Worm (Caenorhabditis elegans) whole organism, L3 larva: Measurements from ENCODE around the gene folr-1.

Source experiments
- R02D3.7 ChIP-seq: fragments of 150-350 bp; optimal IDR thresholded peaks from 2 replicates; lab custom pipeline; 2014; ENCODE audit warnings: missing biosample characterization, missing genetic modification characterization
- ZK546.5 ChIP-seq: sonication (generic microtip); optimal IDR thresholded peaks from 2 replicates; lab custom pipeline; 2017; ENCODE audit warnings: missing biosample characterization, missing genetic modification characterization
- aly-2 ChIP-seq: fragments of 150-350 bp; optimal IDR thresholded peaks from 2 replicates; lab custom pipeline; 2014; ENCODE audit warnings: missing biosample characterization, missing genetic modification characterization
- ceh-16 ChIP-seq: sonication (generic microtip); optimal IDR thresholded peaks from 2 replicates; lab custom pipeline; 2017; ENCODE audit warnings: missing biosample characterization, missing genetic modification characterization
- ceh-9 ChIP-seq: sonication (generic microtip); optimal IDR thresholded peaks from 2 replicates; lab custom pipeline; 2018; ENCODE audit warnings: missing biosample characterization, missing genetic modification characterization
- daf-12 ChIP-seq: fragments of 150-350 bp; optimal IDR thresholded peaks from 2 replicates; lab custom pipeline; 2014; ENCODE audit warnings: missing biosample characterization, missing genetic modification reagents, missing genetic modification characterization
- egl-27 ChIP-seq: sonication (generic microtip); optimal IDR thresholded peaks from 4 replicates; lab custom pipeline; 2017; ENCODE audit warnings: missing biosample characterization, missing genetic modification reagents, missing genetic modification characterization
- egl-5 ChIP-seq: fragments of 150-350 bp; optimal IDR thresholded peaks from 2 replicates; lab custom pipeline; 2017; ENCODE audit warnings: missing biosample characterization, missing genetic modification reagents, missing genetic modification characterization, inconsistent platforms
- elt-1 ChIP-seq: fragments of 150-350 bp; optimal IDR thresholded peaks from 2 replicates; lab custom pipeline; 2014; ENCODE audit warnings: missing biosample characterization, missing genetic modification characterization
- elt-2 ChIP-seq: sonication (generic microtip); optimal IDR thresholded peaks from 2 replicates; lab custom pipeline; 2016; ENCODE audit warnings: missing genetic modification reagents, mild to moderate bottlenecking, missing genetic modification characterization, missing compliant biosample characterization
- fkh-10 ChIP-seq: sonication (generic microtip); optimal IDR thresholded peaks from 2 replicates; lab custom pipeline; 2017; ENCODE audit warnings: missing biosample characterization, missing genetic modification reagents, missing genetic modification characterization
- fkh-2 ChIP-seq: fragments of 150-350 bp; optimal IDR thresholded peaks from 2 replicates; lab custom pipeline; 2014; ENCODE audit warnings: missing biosample characterization, missing genetic modification reagents, missing genetic modification characterization
- hmg-11 ChIP-seq: sonication (generic microtip); optimal IDR thresholded peaks from 2 replicates; lab custom pipeline; 2016; ENCODE audit warnings: missing genetic modification characterization, missing compliant biosample characterization
- jun-1 ChIP-seq: fragments of 150-350 bp; optimal IDR thresholded peaks from 2 replicates; lab custom pipeline; 2014; ENCODE audit warnings: missing biosample characterization, missing genetic modification reagents, missing genetic modification characterization
- lin-39 ChIP-seq: fragments of 150-350 bp; optimal IDR thresholded peaks from 2 replicates; lab custom pipeline; 2018; ENCODE audit warnings: missing biosample characterization, missing genetic modification reagents, missing genetic modification characterization
- mdl-1 ChIP-seq: fragments of 150-350 bp; optimal IDR thresholded peaks from 2 replicates; lab custom pipeline; 2014; ENCODE audit warnings: missing biosample characterization, missing genetic modification characterization
- mml-1 ChIP-seq: fragments of 150-350 bp; sonication (generic microtip); optimal IDR thresholded peaks from 3 replicates; lab custom pipeline; 2014; ENCODE audit warnings: missing biosample characterization, missing genetic modification characterization
- nfya-1 ChIP-seq: sonication (generic microtip); optimal IDR thresholded peaks from 2 replicates; lab custom pipeline; 2017; ENCODE audit warnings: missing genetic modification characterization, mild to moderate bottlenecking, missing compliant biosample characterization, antibody characterized with exemption, moderate library complexity; ENCODE audit not compliant: insufficient read depth
- nhr-11 ChIP-seq: fragments of 150-350 bp; optimal IDR thresholded peaks from 2 replicates; lab custom pipeline; 2014; ENCODE audit warnings: missing biosample characterization, missing genetic modification characterization
- nhr-23 ChIP-seq: fragments of 150-350 bp; optimal IDR thresholded peaks from 2 replicates; lab custom pipeline; 2014; ENCODE audit warnings: missing biosample characterization, missing genetic modification reagents, missing genetic modification characterization
- nhr-237 ChIP-seq: fragments of 150-350 bp; optimal IDR thresholded peaks from 2 replicates; lab custom pipeline; 2014; ENCODE audit warnings: missing biosample characterization, missing genetic modification characterization
- nhr-25 ChIP-seq: sonication (generic microtip); optimal IDR thresholded peaks from 2 replicates; lab custom pipeline; 2017; ENCODE audit warnings: missing biosample characterization, missing genetic modification characterization
- nhr-28 ChIP-seq: fragments of 150-350 bp; optimal IDR thresholded peaks from 2 replicates; lab custom pipeline; 2014; ENCODE audit warnings: missing biosample characterization, missing genetic modification characterization
- nhr-43 ChIP-seq: sonication (generic microtip); optimal IDR thresholded peaks from 2 replicates; lab custom pipeline; 2016; ENCODE audit warnings: mild to moderate bottlenecking, missing genetic modification characterization, missing compliant biosample characterization; ENCODE audit not compliant: poor library complexity, severe bottlenecking
- nhr-67 ChIP-seq: fragments of 150-350 bp; optimal IDR thresholded peaks from 2 replicates; lab custom pipeline; 2014; ENCODE audit warnings: missing biosample characterization, missing genetic modification characterization
- nhr-77 ChIP-seq: fragments of 150-350 bp; optimal IDR thresholded peaks from 2 replicates; lab custom pipeline; 2014; ENCODE audit warnings: missing biosample characterization, missing genetic modification characterization
- pha-4 ChIP-seq: fragments of 150-350 bp; optimal IDR thresholded peaks from 2 replicates; lab custom pipeline; 2014; ENCODE audit warnings: missing biosample characterization, missing genetic modification reagents, missing genetic modification characterization
- sea-2 ChIP-seq: fragments of 150-350 bp; sonication (generic microtip); optimal IDR thresholded peaks from 4 replicates; lab custom pipeline; 2014; ENCODE audit warnings: missing biosample characterization, missing genetic modification reagents, missing genetic modification characterization
- skn-1 ChIP-seq: fragments of 150-350 bp; optimal IDR thresholded peaks from 2 replicates; lab custom pipeline; 2014; ENCODE audit warnings: missing biosample characterization, missing genetic modification characterization
- snpc-4 ChIP-seq: fragments of 150-350 bp; optimal IDR thresholded peaks from 2 replicates; lab custom pipeline; 2014; ENCODE audit warnings: missing biosample characterization, missing genetic modification characterization
- unc-39 ChIP-seq: sonication (generic microtip); optimal IDR thresholded peaks from 4 replicates; lab custom pipeline; 2017; ENCODE audit warnings: missing biosample characterization, missing genetic modification characterization
- unc-62 ChIP-seq: fragments of 150-350 bp; sonication (generic microtip); optimal IDR thresholded peaks from 4 replicates; lab custom pipeline; 2014; ENCODE audit warnings: missing biosample characterization, missing genetic modification reagents, missing genetic modification characterization
- zag-1 ChIP-seq: fragments of 150-350 bp; optimal IDR thresholded peaks from 2 replicates; lab custom pipeline; 2014; ENCODE audit warnings: missing biosample characterization, missing genetic modification characterization
- ztf-11 ChIP-seq: fragments of 150-350 bp; optimal IDR thresholded peaks from 2 replicates; lab custom pipeline; 2014; ENCODE audit warnings: missing biosample characterization, missing genetic modification characterization
- ztf-4 ChIP-seq: fragments of 150-350 bp; optimal IDR thresholded peaks from 2 replicates; lab custom pipeline; 2014; ENCODE audit warnings: missing biosample characterization, missing genetic modification characterization

folr-1 gene

DNA sequence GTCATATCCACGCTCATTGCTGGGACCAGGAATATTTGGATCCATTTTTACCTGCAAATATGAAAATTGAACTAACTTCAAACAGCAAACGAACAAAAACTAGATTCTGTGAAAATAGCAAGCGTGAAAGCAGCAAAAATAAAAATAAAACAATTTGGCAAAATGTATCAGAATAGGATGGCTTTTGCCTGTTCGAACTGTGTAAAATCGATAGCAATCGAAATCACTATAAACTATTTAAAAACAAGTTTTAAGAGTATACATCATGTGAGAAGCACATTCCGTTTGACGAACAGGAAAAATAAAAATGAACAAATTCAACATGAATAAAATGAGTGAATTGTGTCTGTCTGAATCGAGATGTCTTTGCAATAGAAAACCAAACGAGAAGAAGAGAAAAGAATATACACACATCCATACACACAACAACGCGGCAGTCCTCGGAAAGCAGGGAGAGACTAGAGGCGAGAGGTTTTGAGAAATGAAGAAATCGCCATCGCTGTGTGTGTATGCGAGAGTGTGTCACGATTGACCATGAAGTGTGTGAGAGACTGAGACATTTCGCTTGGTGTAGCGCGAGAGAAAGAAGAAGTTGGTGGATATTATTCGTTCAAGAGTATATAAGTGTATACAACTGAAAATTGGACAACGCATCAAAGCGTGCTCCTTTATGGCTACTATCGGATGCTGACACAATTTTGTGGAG lies 19.5 kb upstream of the folr-1 start, which contains the start of gene phf-34 (continued):
- TF ChIP-seq mml-1 (tag; lab: Kevin White, UChicago): no peak
- no peak for TF ChIP-seq jun-1
- peak; percentile 21 for TF ChIP-seq lin-39
- TF ChIP-seq elt-2 (tag; lab: Kevin White, UChicago): no peak
- peak; percentile 34 for TF ChIP-seq pha-4 (tag; lab: Kevin White, UChicago)
- no peak for TF ChIP-seq nhr-67 (tag; lab: Kevin White, UChicago)
- TF ChIP-seq ZK546.5 (tag; lab: Kevin White, UChicago): no peak
- peak; percentile 13 for TF ChIP-seq egl-5 (tag; lab: Kevin White, UChicago)
- TF ChIP-seq snpc-4 (tag; lab: Kevin White, UChicago): peak; percentile 34
- TF ChIP-seq ztf-11: no peak
- TF ChIP-seq nhr-77 (tag; lab: Kevin White, UChicago): no peak
- TF ChIP-seq R02D3.7 (tag; lab: Kevin White, UChicago): no peak
- TF ChIP-seq fkh-2 (tag; lab: Kevin White, UChicago): no peak
- TF ChIP-seq zag-1: no peak
- no peak for TF ChIP-seq ztf-4 (tag; lab: Kevin White, UChicago)
- TF ChIP-seq skn-1 (tag; lab: Kevin White, UChicago): no peak
- TF ChIP-seq nhr-11 (tag; lab: Kevin White, UChicago): no peak
- peak; percentile 31 for TF ChIP-seq nhr-43 (tag; lab: Kevin White, UChicago)
- TF ChIP-seq ceh-16 (tag; lab: Kevin White, UChicago): no peak
- peak; percentile 88 for TF ChIP-seq hmg-11
- TF ChIP-seq unc-62 (GFP tag; lab: Kevin White, UChicago): no peak
- peak; percentile 10 for TF ChIP-seq fkh-10
- TF ChIP-seq ceh-9: no peak
- TF ChIP-seq, all 47 proteins: peak for 11

DNA sequence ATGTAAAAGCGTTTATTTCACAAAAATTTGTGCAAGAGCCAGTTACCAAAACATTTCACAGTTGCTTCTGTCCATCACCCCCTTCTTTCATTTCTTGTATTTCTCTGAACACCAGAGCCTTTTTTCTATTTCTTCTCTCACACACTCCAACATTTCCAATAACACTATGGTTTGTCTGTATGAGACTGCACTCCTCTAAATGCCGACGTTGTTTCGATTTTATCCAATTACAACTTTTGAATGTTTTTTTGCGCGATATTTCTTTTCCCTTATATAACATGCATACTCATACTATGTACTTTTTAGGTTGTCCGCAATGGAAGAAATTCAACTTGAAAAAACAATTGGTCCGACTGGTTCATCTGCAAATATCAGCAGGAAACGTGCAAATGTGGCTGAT lies 13.3 kb upstream of the folr-1 start, which contains the start of gene F21G4.5:
Gene F21G4.5 (plus strand): TSS at position 301 of the 400 bp plus-strand sequence.
- TF ChIP-seq nhr-67 (tag; lab: Kevin White, UChicago) (no peak), snpc-4 (tag; lab: Kevin White, UChicago) (no peak), nhr-11 (tag; lab: Kevin White, UChicago) (no peak), zag-1 (no peak), aly-2 (tag; lab: Kevin White, UChicago) (no peak), sea-2 (no peak), hmg-11 (no peak), egl-27 (no peak), elt-1 (tag; lab: Kevin White, UChicago) (no peak), nhr-28 (tag; lab: Kevin White, UChicago) (no peak), mml-1 (tag; lab: Kevin White, UChicago) (no peak), fkh-10 (no peak), daf-12 (tag; lab: Kevin White, UChicago) (no peak), mdl-1 (no peak), nhr-237 (tag; lab: Kevin White, UChicago) (no peak), ZK546.5 (tag; lab: Kevin White, UChicago) (no peak), egl-5 (tag; lab: Kevin White, UChicago) (no peak), jun-1 (no peak), skn-1 (tag; lab: Kevin White, UChicago) (no peak)
- TF ChIP-seq, all 47 proteins: peak for 0

DNA sequence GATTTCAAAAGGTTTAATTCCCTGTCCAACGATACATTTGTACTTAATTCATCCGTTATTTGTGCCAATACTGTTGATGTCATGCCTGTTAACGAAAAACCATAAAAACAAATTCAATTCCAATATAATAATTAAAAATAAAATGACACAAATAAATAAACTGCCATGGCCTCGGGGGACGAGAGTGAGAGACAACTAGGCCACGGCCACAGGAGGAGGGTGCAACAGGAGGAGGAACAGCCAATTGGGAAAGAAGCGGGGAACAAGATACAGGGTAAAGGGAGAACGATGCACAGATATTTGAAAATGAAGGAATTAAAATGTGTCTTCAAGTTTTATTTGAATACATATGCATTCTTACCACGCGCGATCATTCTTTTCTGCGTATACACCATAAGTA lies 1.7 kb upstream of the folr-1 start, which contains the start of gene F21G4.6:
Gene F21G4.6 (minus strand): TSS at position 87 of the 400 bp plus-strand sequence.
- TF ChIP-seq jun-1: no peak
- TF ChIP-seq R02D3.7 (tag; lab: Kevin White, UChicago): no peak
- no peak for TF ChIP-seq zag-1
- TF ChIP-seq nhr-77 (tag; lab: Kevin White, UChicago): no peak
- peak; percentile 78 for TF ChIP-seq nfya-1 (tag; lab: Kevin White, UChicago)
- no peak for TF ChIP-seq nhr-23 (tag; lab: Kevin White, UChicago)
- TF ChIP-seq nhr-25: no peak

DNA sequence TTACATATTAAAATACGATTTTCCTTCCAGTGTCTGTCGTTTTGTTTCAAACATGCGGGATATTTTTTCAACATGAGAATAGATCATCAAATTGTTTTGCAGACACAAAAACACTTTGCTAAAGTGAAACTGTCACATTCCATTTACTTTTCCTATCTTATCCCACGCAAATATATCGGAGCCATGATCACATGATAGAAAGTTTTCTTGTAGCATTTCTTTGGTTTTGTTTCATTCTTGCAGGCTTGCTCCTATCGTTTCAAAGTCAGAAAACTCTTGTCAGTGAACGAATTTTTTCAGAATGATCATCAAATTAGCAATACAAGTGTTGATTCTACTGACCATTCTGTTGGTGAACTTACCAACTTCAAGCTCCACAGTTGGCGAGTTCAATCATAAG lies 2.2 kb downstream of the folr-1 start, which contains the start of gene C17G1.2:
Gene C17G1.2 (plus strand): TSS at position 301 of the 400 bp plus-strand sequence.
- TF ChIP-seq nhr-28 (tag; lab: Kevin White, UChicago) (no peak), nhr-25 (no peak), zag-1 (no peak), mml-1 (tag; lab: Kevin White, UChicago) (no peak), ZK546.5 (tag; lab: Kevin White, UChicago) (no peak), unc-39 (tag; lab: Kevin White, UChicago) (no peak)
